Worm (Caenorhabditis elegans): Measurements from ENCODE around the gene nrde-3.

The nrde-3 gene

DNA sequence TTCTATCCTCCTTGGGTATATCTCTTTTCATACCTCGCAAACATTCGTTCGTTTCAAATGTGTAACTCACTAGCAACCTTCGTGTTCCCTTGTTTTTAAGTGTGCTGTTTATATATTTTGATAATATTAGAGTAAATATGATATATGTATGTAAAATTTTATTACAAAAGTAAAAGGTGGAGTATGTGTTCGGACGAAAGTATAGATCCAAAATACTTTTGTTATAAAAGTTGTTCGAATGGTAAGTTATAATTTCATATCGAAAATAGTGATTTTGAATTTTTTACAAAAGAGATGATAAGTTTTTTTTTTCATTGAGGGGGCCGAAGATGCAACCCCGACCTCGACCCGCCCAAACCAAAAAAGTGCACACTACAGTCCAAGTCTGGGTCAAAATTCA lies 14.2 kb upstream of the nrde-3 start, which contains the start of gene C04E7.1:
C04E7.1 (plus strand) TSS at position 301 of the 400 bp plus-strand sequence.
- TF ChIP-seq nhr-237 (tag; optimal IDR thresholded peaks at IDR 0.05) (no peak), ceh-43 (GFP tag; optimal IDR thresholded peaks at IDR 0.05) (no peak), nhr-2 (tag; optimal IDR thresholded peaks at IDR 0.05) (no peak), pha-4 (tag; optimal IDR thresholded peaks at IDR 0.05) (no peak), hlh-1 (tag; optimal IDR thresholded peaks at IDR 0.05) (no peak), ham-2 (GFP tag; optimal IDR thresholded peaks at IDR 0.05) (no peak), M03D4.4 (tag; optimal IDR thresholded peaks at IDR 0.05) (no peak), elt-1 (tag; optimal IDR thresholded peaks at IDR 0.05; ENCODE audit: borderline replicate concordance, insufficient read depth) (no peak), lin-13 (tag; optimal IDR thresholded peaks at IDR 0.05) (no peak), flh-1 (GFP tag; optimal IDR thresholded peaks at IDR 0.05) (no peak), lin-32 (GFP tag; optimal IDR thresholded peaks at IDR 0.05) (no peak), blmp-1 (tag; optimal IDR thresholded peaks at IDR 0.05) (no peak)

DNA sequence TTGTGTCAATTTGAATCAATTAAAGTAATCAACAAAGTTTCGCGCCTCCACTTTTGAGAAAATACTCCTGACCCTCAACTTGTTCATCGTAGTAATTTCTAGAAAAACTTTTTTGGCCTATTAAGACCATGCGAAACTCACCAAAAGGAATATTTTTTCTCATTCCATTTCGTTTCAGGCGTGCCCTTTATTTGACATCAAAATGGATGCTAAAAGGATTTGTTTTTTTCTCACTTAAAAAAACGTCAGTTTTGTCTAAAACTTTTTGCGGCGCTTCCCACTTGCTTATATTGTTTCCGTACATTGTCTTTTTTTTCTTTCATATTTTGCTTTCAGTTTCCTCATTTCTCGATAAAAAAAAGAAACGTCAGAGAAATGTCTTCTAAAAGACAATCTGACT lies 11.6 kb upstream of the nrde-3 start, which contains the start of gene C04E7.5:
C04E7.5 (plus strand) TSS at position 301 of the 400 bp plus-strand sequence.
- no peak for TF ChIP-seq lin-13 (tag; optimal IDR thresholded peaks at IDR 0.05)
- TF ChIP-seq bed-3 (GFP tag; optimal IDR thresholded peaks at IDR 0.05), result no peak
- no peak for TF ChIP-seq sem-2 (GFP tag; optimal IDR thresholded peaks at IDR 0.05)
- TF ChIP-seq zip-8 (tag; optimal IDR thresholded peaks at IDR 0.05), result no peak
- no peak for TF ChIP-seq nhr-28 (tag; optimal IDR thresholded peaks at IDR 0.05)
- TF ChIP-seq cnd-1 (tag; optimal IDR thresholded peaks at IDR 0.05), result no peak
- TF ChIP-seq lsy-2 (tag; optimal IDR thresholded peaks at IDR 0.05), result no peak
- no peak for TF ChIP-seq mab-5 (tag; optimal IDR thresholded peaks at IDR 0.05)
- no peak for TF ChIP-seq nhr-76 (tag; optimal IDR thresholded peaks at IDR 0.05)
- TF ChIP-seq lin-32 (GFP tag; optimal IDR thresholded peaks at IDR 0.05), result no peak

DNA sequence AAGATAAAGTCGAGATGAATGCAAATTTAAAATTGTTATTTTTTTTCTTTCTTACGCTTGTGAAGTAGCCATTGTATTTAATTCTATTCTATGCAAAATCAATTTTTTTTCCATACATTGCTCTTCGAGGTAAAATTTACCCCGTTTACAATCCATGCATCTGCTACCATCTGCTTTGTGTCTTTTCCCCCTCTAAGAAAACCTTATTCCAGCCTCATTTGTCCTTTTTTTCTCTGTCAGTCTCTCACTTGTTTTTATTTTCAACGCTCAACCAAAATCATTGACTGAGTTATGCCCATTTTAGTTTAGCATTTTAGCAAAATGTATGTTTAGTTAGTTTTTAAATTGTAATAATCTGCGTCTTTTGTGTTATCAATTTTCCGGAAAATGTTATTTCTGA lies 2.1 kb upstream of the nrde-3 start:
- TF ChIP-seq ceh-83 (GFP tag; optimal IDR thresholded peaks at IDR 0.05) (no peak), sptf-1 (tag; optimal IDR thresholded peaks at IDR 0.05) (no peak), nhr-2 (tag; optimal IDR thresholded peaks at IDR 0.05) (peak; percentile 3)

DNA sequence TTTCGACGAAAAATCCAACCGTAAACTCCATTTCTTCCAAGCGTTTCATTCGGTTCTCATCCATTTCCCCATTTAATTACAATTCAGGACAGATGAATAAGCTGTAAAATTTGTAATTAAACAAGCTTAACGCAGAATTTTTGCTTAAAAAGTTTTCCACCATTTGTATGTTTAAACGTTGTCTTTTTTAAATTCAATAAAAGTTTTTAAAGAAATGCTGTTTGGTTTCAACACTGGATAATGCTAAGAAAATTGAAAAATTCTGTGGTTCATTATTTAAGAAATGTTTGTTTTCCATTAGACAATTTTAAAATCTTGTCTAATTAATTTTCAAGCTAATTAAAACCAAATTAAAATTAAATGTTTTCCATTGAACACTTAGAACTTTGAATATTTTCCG lies 8.5 kb downstream of the nrde-3 start, which contains the start of gene R04A9.3:
R04A9.3 (minus strand) TSS at position 101 of the 400 bp plus-strand sequence.
- TF ChIP-seq elt-3 (tag; optimal IDR thresholded peaks at IDR 0.05) (no peak), nhr-2 (tag; optimal IDR thresholded peaks at IDR 0.05) (no peak), bed-3 (GFP tag; optimal IDR thresholded peaks at IDR 0.05) (no peak), ceh-83 (GFP tag; optimal IDR thresholded peaks at IDR 0.05) (no peak), ceh-39 (tag; optimal IDR thresholded peaks at IDR 0.05) (no peak), lin-32 (GFP tag; optimal IDR thresholded peaks at IDR 0.05) (no peak), elt-1 (tag; optimal IDR thresholded peaks at IDR 0.05; ENCODE audit: borderline replicate concordance, insufficient read depth) (no peak), flh-1 (GFP tag; optimal IDR thresholded peaks at IDR 0.05) (no peak), pha-4 (tag; optimal IDR thresholded peaks at IDR 0.05) (no peak)

DNA sequence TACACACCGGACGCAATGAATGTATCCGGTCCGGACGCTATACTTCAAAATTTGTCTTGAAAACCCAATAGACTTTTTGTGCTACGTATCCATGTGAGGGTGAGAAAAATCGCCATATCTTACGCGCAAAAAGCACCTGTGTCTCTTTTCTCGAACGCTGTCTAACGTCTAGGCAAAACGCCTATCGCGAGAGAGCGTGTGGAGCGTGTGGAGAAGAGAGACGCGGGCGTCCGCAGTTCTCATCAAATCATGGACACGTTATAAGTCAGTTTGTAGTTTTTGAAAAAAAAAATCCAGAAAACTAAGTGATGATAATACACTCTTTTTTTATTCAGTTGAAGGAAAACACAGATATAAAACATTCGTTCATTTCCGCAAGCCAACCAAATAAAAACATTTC lies 9.0 kb downstream of the nrde-3 start:
- TF ChIP-seq lsy-2 (tag; optimal IDR thresholded peaks at IDR 0.05) (no peak), mep-1 (tag; optimal IDR thresholded peaks at IDR 0.05) (no peak), nhr-2 (tag; optimal IDR thresholded peaks at IDR 0.05) (no peak), unc-39 (tag; optimal IDR thresholded peaks at IDR 0.05) (no peak), blmp-1 (tag; optimal IDR thresholded peaks at IDR 0.05) (no peak), zip-8 (tag; optimal IDR thresholded peaks at IDR 0.05) (no peak), cnd-1 (tag; optimal IDR thresholded peaks at IDR 0.05) (no peak), M03D4.4 (tag; optimal IDR thresholded peaks at IDR 0.05) (no peak), unc-62 (GFP tag; optimal IDR thresholded peaks at IDR 0.05) (no peak), sptf-1 (tag; optimal IDR thresholded peaks at IDR 0.05) (no peak), nhr-12 (tag; optimal IDR thresholded peaks at IDR 0.05) (no peak), ham-2 (GFP tag; optimal IDR thresholded peaks at IDR 0.05) (no peak), snpc-4 (tag; optimal IDR thresholded peaks at IDR 0.05) (no peak)

DNA sequence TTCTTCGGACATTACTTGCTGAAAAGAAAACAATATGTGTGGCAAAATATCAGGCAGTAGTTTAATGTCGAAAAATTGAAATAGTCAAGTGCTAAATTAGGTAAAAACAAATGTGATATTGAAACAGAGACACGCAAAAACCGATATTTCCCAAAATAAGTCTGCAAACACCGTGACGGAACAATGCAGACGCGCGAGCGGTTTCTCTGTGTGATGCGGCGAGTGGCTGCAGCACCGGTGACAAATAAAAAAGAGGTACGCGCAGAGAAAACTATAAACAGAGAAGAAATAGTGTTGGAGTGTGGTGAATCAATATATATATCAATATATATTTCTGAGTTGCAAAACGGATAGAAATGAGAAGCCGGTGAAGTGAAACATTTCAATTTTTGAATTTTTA lies 10.7 kb downstream of the nrde-3 start, which contains the start of gene ife-2:
ife-2 (minus strand) TSS at position 18 of the 400 bp plus-strand sequence.
- peak; percentile 27 for TF ChIP-seq unc-62 (GFP tag; optimal IDR thresholded peaks at IDR 0.05)
- TF ChIP-seq M03D4.4 (tag; optimal IDR thresholded peaks at IDR 0.05), result no peak
- TF ChIP-seq sptf-1 (tag; optimal IDR thresholded peaks at IDR 0.05), result no peak
- TF ChIP-seq blmp-1 (tag; optimal IDR thresholded peaks at IDR 0.05), result no peak
- TF ChIP-seq zip-8 (tag; optimal IDR thresholded peaks at IDR 0.05), result no peak
- no peak for TF ChIP-seq nhr-12 (tag; optimal IDR thresholded peaks at IDR 0.05)
- TF ChIP-seq lin-32 (GFP tag; optimal IDR thresholded peaks at IDR 0.05), result no peak
- no peak for TF ChIP-seq elt-1 (tag; optimal IDR thresholded peaks at IDR 0.05; ENCODE audit: borderline replicate concordance, insufficient read depth)
- no peak for TF ChIP-seq nhr-28 (tag; optimal IDR thresholded peaks at IDR 0.05)
- no peak for TF ChIP-seq elt-3 (tag; optimal IDR thresholded peaks at IDR 0.05)
- no peak for TF ChIP-seq bed-3 (GFP tag; optimal IDR thresholded peaks at IDR 0.05)
- TF ChIP-seq pha-4 (tag; optimal IDR thresholded peaks at IDR 0.05), result peak; percentile 14
- TF ChIP-seq nhr-76 (tag; optimal IDR thresholded peaks at IDR 0.05), result no peak
- TF ChIP-seq nhr-237 (tag; optimal IDR thresholded peaks at IDR 0.05), result peak; percentile 20
- no peak for TF ChIP-seq ceh-83 (GFP tag; optimal IDR thresholded peaks at IDR 0.05)
- no peak for TF ChIP-seq ztf-11 (tag; optimal IDR thresholded peaks at IDR 0.05)
- TF ChIP-seq mep-1 (tag; optimal IDR thresholded peaks at IDR 0.05), result peak; percentile 81
- peak; percentile 45 for TF ChIP-seq lin-13 (tag; optimal IDR thresholded peaks at IDR 0.05)
- TF ChIP-seq ceh-43 (GFP tag; optimal IDR thresholded peaks at IDR 0.05), result no peak
- TF ChIP-seq cnd-1 (tag; optimal IDR thresholded peaks at IDR 0.05), result no peak
- TF ChIP-seq snpc-4 (tag; optimal IDR thresholded peaks at IDR 0.05), result no peak
- TF ChIP-seq mab-5 (tag; optimal IDR thresholded peaks at IDR 0.05), result no peak
- peak; percentile 2 for TF ChIP-seq tbx-8 (GFP tag; optimal IDR thresholded peaks at IDR 0.05)
- peak; percentile 55 for TF ChIP-seq unc-120 (tag; optimal IDR thresholded peaks at IDR 0.05; ENCODE audit: poor library complexity, severe bottlenecking)
- peak; percentile 6 for TF ChIP-seq ces-1 (GFP tag; optimal IDR thresholded peaks at IDR 0.05)
- TF ChIP-seq unc-39 (tag; optimal IDR thresholded peaks at IDR 0.05), result no peak
- TF ChIP-seq drap-1 (GFP tag; optimal IDR thresholded peaks at IDR 0.05), result no peak
- TF ChIP-seq mls-2 (tag; optimal IDR thresholded peaks at IDR 0.05), result no peak
- TF ChIP-seq ceh-39 (tag; optimal IDR thresholded peaks at IDR 0.05), result peak; percentile 87
- peak; percentile 49 for TF ChIP-seq lsy-2 (tag; optimal IDR thresholded peaks at IDR 0.05)

All from whole organism, mixed stage, embryonic.